Worm (Caenorhabditis elegans) whole organism, L3 larva: Measurements from ENCODE around the gene T24D5.2.

ENCODE experiments used
- lin-39 ChIP-seq: fragments of 150-350 bp; optimal IDR thresholded peaks from 2 replicates; lab custom pipeline; 2018; ENCODE audit warnings: missing biosample characterization, missing genetic modification reagents, missing genetic modification characterization
- nhr-12 ChIP-seq: fragments of 150-350 bp; optimal IDR thresholded peaks from 2 replicates; lab custom pipeline; 2014; ENCODE audit warnings: missing biosample characterization, missing genetic modification characterization

- TF ChIP-seq lin-39 (tag; lab: Kevin White, UChicago) (no peak), nhr-12 (tag; lab: Kevin White, UChicago) (no peak)
Observed at ce11 chrX:12603322-12603984, 17.2 kb upstream of the T24D5.2 start, which contains the start of the genes T24D5.6 and R09A8.9.
